Worm (Caenorhabditis elegans) whole organism, L1 larva: Measurements from ENCODE around the gene F10C2.3.

Experiments used
- F16B12.6 ChIP-seq: fragments of 150-350 bp; optimal IDR thresholded peaks from 2 replicates; lab custom pipeline; 2014; ENCODE audit warnings: missing biosample characterization, missing genetic modification characterization
- Y116A8C.19 ChIP-seq: sonication (generic microtip); optimal IDR thresholded peaks from 2 replicates; lab custom pipeline; 2016; ENCODE audit warnings: missing compliant biosample characterization, missing genetic modification characterization, borderline replicate concordance
- alr-1 ChIP-seq: fragments of 200-800 bp; sonication (Bioruptor generic); optimal IDR thresholded peaks from 2 replicates; lab custom pipeline; 2018; ENCODE audit warnings: borderline replicate concordance, mild to moderate bottlenecking, missing genetic modification characterization, missing compliant biosample characterization
- aly-2 ChIP-seq: fragments of 150-350 bp; optimal IDR thresholded peaks from 2 replicates; lab custom pipeline; 2014; ENCODE audit warnings: missing biosample characterization, missing genetic modification characterization
- ama-1 ChIP-seq: fragments of 150-350 bp; optimal IDR thresholded peaks from 2 replicates; lab custom pipeline; 2014
- blmp-1 ChIP-seq: fragments of 150-350 bp; optimal IDR thresholded peaks from 2 replicates; lab custom pipeline; 2014; ENCODE audit warnings: missing biosample characterization, missing genetic modification characterization
- ceh-8 ChIP-seq: fragments of 200-800 bp; sonication (Bioruptor generic); optimal IDR thresholded peaks from 2 replicates; lab custom pipeline; 2018; ENCODE audit warnings: mild to moderate bottlenecking, missing genetic modification characterization, moderate library complexity, missing compliant biosample characterization
- ceh-82 ChIP-seq, 3 experiments: fragments of 150-350 bp in 1 of 3; sonication (generic microtip) in 2 of 3; optimal IDR thresholded peaks; 2 replicates each; lab custom pipeline; 2014 to 2017; ENCODE audit warnings: missing biosample characterization in 3 of 3, missing genetic modification characterization in 3 of 3
- ceh-88 ChIP-seq: fragments of 200-800 bp; sonication (Bioruptor generic); IDR thresholded peaks from 2 replicates; pipeline ENCODE4 v1.3.6; 2022; ENCODE audit warnings: missing genetic modification characterization, missing compliant biosample characterization
- ceh-90 ChIP-seq: sonication (generic microtip); optimal IDR thresholded peaks from 2 replicates; lab custom pipeline; 2016; ENCODE audit warnings: missing genetic modification characterization, missing compliant biosample characterization
- dpl-1 ChIP-seq, 3 experiments: fragments of 150-350 bp in 2 of 3; sonication (generic microtip) in 1 of 3; optimal IDR thresholded peaks; 2 replicates each; lab custom pipeline; 2014 to 2017; ENCODE audit warnings: missing biosample characterization in 3 of 3, missing genetic modification characterization in 3 of 3, missing genetic modification reagents in 3 of 3
- efl-3 ChIP-seq: fragments of 200-800 bp; sonication (Bioruptor generic); optimal IDR thresholded peaks from 2 replicates; lab custom pipeline; 2018; ENCODE audit warnings: mild to moderate bottlenecking, missing genetic modification characterization, missing compliant biosample characterization
- egl-27 ChIP-seq, 2 experiments: fragments of 150-350 bp in 1 of 2; sonication (generic microtip); optimal IDR thresholded peaks; 3 replicates each; lab custom pipeline; 2017 to 2018; ENCODE audit warnings: missing biosample characterization in 2 of 2, missing genetic modification characterization in 2 of 2, missing genetic modification reagents in 2 of 2
- elt-2 ChIP-seq: sonication (generic microtip); optimal IDR thresholded peaks from 2 replicates; lab custom pipeline; 2016; ENCODE audit warnings: missing genetic modification characterization, mild to moderate bottlenecking, inconsistent platforms, missing compliant biosample characterization, missing genetic modification reagents
- elt-3 ChIP-seq, 6 experiments: fragments of 150-350 bp in 1 of 6; sonication (generic microtip); optimal IDR thresholded peaks; 2 replicates each; lab custom pipeline; 2017 to 2018; ENCODE audit warnings: missing biosample characterization in 6 of 6, missing genetic modification characterization in 6 of 6, inconsistent platforms in 1 of 6
- ets-5 ChIP-seq: fragments of 200-800 bp; sonication (Bioruptor generic); IDR thresholded peaks from 2 replicates; pipeline ENCODE4 v1.3.6; 2022; ENCODE audit warnings: missing genetic modification characterization, missing compliant biosample characterization
- fkh-10 ChIP-seq: sonication (generic microtip); optimal IDR thresholded peaks from 2 replicates; lab custom pipeline; 2017; ENCODE audit warnings: missing biosample characterization, missing genetic modification reagents, missing genetic modification characterization
- fkh-4 ChIP-seq: sonication (generic microtip); optimal IDR thresholded peaks from 2 replicates; lab custom pipeline; 2016; ENCODE audit warnings: missing compliant biosample characterization, missing genetic modification characterization, borderline replicate concordance
- fkh-8 ChIP-seq: sonication (generic microtip); optimal IDR thresholded peaks from 2 replicates; lab custom pipeline; 2016; ENCODE audit warnings: mild to moderate bottlenecking, missing genetic modification characterization, missing compliant biosample characterization
- fos-1 ChIP-seq: fragments of 150-350 bp; optimal IDR thresholded peaks from 2 replicates; lab custom pipeline; 2014; ENCODE audit warnings: missing biosample characterization, missing genetic modification characterization
- grh-1 ChIP-seq: fragments of 200-800 bp; sonication (Bioruptor generic); IDR thresholded peaks from 2 replicates; pipeline ENCODE4 v1.3.6; 2022; ENCODE audit warnings: missing genetic modification reagents, missing genetic modification characterization, missing compliant biosample characterization
- lin-13 ChIP-seq: fragments of 150-350 bp; optimal IDR thresholded peaks from 2 replicates; lab custom pipeline; 2014; ENCODE audit warnings: missing biosample characterization, missing genetic modification reagents, missing genetic modification characterization
- lin-14 ChIP-seq: fragments of 200-800 bp; sonication (Bioruptor generic); optimal IDR thresholded peaks from 2 replicates; lab custom pipeline; 2018; ENCODE audit warnings: mild to moderate bottlenecking, missing genetic modification characterization, moderate library complexity, missing compliant biosample characterization
- lin-15B ChIP-seq: fragments of 150-350 bp; sonication (generic microtip); optimal IDR thresholded peaks from 3 replicates; lab custom pipeline; 2014; ENCODE audit warnings: missing biosample characterization, missing genetic modification characterization
- lin-35 ChIP-seq, 2 experiments: fragments of 150-350 bp; optimal IDR thresholded peaks; 2 replicates each; lab custom pipeline; 2014; ENCODE audit warnings: missing biosample characterization in 2 of 2, missing genetic modification characterization in 2 of 2, missing genetic modification reagents in 2 of 2
- lsy-2 ChIP-seq, 2 experiments: fragments of 150-350 bp; optimal IDR thresholded peaks; 2 replicates each; lab custom pipeline; 2014; ENCODE audit warnings: missing biosample characterization in 2 of 2, missing genetic modification characterization in 2 of 2
- mdl-1 ChIP-seq, 2 experiments: fragments of 150-350 bp; optimal IDR thresholded peaks; 2 replicates each; lab custom pipeline; 2014 to 2017; ENCODE audit warnings: missing biosample characterization in 2 of 2, missing genetic modification characterization in 2 of 2, inconsistent platforms in 1 of 2
- nhr-20 ChIP-seq: sonication (generic microtip); optimal IDR thresholded peaks from 2 replicates; lab custom pipeline; 2016; ENCODE audit warnings: mild to moderate bottlenecking, missing genetic modification characterization, missing compliant biosample characterization
- nhr-237 ChIP-seq: fragments of 150-350 bp; optimal IDR thresholded peaks from 2 replicates; lab custom pipeline; 2014; ENCODE audit warnings: missing biosample characterization, missing genetic modification characterization
- nhr-47 ChIP-seq: sonication (generic microtip); optimal IDR thresholded peaks from 2 replicates; lab custom pipeline; 2016; ENCODE audit warnings: mild to moderate bottlenecking, missing genetic modification characterization, moderate library complexity, missing compliant biosample characterization
- nhr-71 ChIP-seq: sonication (generic microtip); optimal IDR thresholded peaks from 2 replicates; lab custom pipeline; 2016; ENCODE audit warnings: mild to moderate bottlenecking, missing genetic modification characterization, moderate library complexity, missing compliant biosample characterization
- nhr-85 ChIP-seq: sonication (generic microtip); peaks from one replicate; lab custom pipeline; 2016; ENCODE audit warnings: missing genetic modification characterization, inconsistent platforms, missing compliant biosample characterization
- nhr-90 ChIP-seq: sonication (generic microtip); optimal IDR thresholded peaks from 2 replicates; lab custom pipeline; 2016; ENCODE audit warnings: mild to moderate bottlenecking, missing genetic modification characterization, missing compliant biosample characterization; ENCODE audit not compliant: poor library complexity
- pag-3 ChIP-seq: sonication (generic microtip); optimal IDR thresholded peaks from 2 replicates; lab custom pipeline; 2017; ENCODE audit warnings: missing genetic modification characterization, mild to moderate bottlenecking, missing compliant biosample characterization, antibody characterized with exemption, borderline replicate concordance; ENCODE audit not compliant: insufficient read depth
- pax-3 ChIP-seq: fragments of 200-800 bp; sonication (Bioruptor generic); optimal IDR thresholded peaks from 2 replicates; lab custom pipeline; 2018; ENCODE audit warnings: mild to moderate bottlenecking, missing genetic modification characterization, moderate library complexity, missing compliant biosample characterization
- rnt-1 ChIP-seq: sonication (generic microtip); optimal IDR thresholded peaks from 2 replicates; lab custom pipeline; 2016; ENCODE audit warnings: mild to moderate bottlenecking, missing genetic modification characterization, moderate library complexity, missing compliant biosample characterization
- skn-1 ChIP-seq: fragments of 150-350 bp; optimal IDR thresholded peaks from 2 replicates; lab custom pipeline; 2014; ENCODE audit warnings: missing biosample characterization, missing genetic modification characterization
- snpc-4 ChIP-seq: fragments of 150-350 bp; optimal IDR thresholded peaks from 2 replicates; lab custom pipeline; 2014; ENCODE audit warnings: missing biosample characterization, missing genetic modification characterization
- sptf-1 ChIP-seq: fragments of 150-350 bp; optimal IDR thresholded peaks from 2 replicates; lab custom pipeline; 2014; ENCODE audit warnings: missing biosample characterization, missing genetic modification characterization
- swsn-7 ChIP-seq: sonication (generic microtip); optimal IDR thresholded peaks from 2 replicates; lab custom pipeline; 2016; ENCODE audit warnings: missing genetic modification characterization, missing compliant biosample characterization
- unc-130 ChIP-seq: fragments of 150-350 bp; optimal IDR thresholded peaks from 2 replicates; lab custom pipeline; 2017; ENCODE audit warnings: missing biosample characterization, missing genetic modification characterization, inconsistent platforms
- unc-62 ChIP-seq: fragments of 150-350 bp; optimal IDR thresholded peaks from 2 replicates; lab custom pipeline; 2014; ENCODE audit warnings: missing biosample characterization, missing genetic modification reagents, missing genetic modification characterization
- unc-86 ChIP-seq: sonication (generic microtip); optimal IDR thresholded peaks from 2 replicates; lab custom pipeline; 2016; ENCODE audit warnings: missing genetic modification characterization, missing compliant biosample characterization
- unc-98 ChIP-seq: fragments of 200-800 bp; sonication (Bioruptor generic); IDR thresholded peaks from 2 replicates; pipeline ENCODE4 v1.3.6; 2022; ENCODE audit warnings: missing genetic modification characterization, missing compliant biosample characterization
- vab-15 ChIP-seq: sonication (generic microtip); optimal IDR thresholded peaks from 2 replicates; lab custom pipeline; 2017; ENCODE audit warnings: missing genotype, mild to moderate bottlenecking, missing genetic modification characterization, missing compliant biosample characterization
- xbp-1 ChIP-seq: sonication (generic microtip); optimal IDR thresholded peaks from 2 replicates; lab custom pipeline; 2016; ENCODE audit warnings: missing genetic modification characterization, missing compliant biosample characterization
- zip-4 ChIP-seq: fragments of 200-800 bp; sonication (Bioruptor generic); optimal IDR thresholded peaks from 2 replicates; lab custom pipeline; 2018; ENCODE audit warnings: mild to moderate bottlenecking, missing genetic modification characterization, moderate library complexity, missing compliant biosample characterization

Gene F10C2.3

ce11 chrV:12038783-12039182, 18.7 kb downstream of the F10C2.3 start (continued):
- TF ChIP-seq nhr-47 (tag; lab: Kevin White, UChicago) (peak; percentile 46), xbp-1 (peak; percentile 22), pax-3 (tag; lab: Kevin White, UChicago) (peak; percentile 31), lin-35 (GFP tag; optimal IDR thresholded peaks at IDR 0.05; lab: Kevin White, UChicago) (peak in 1 of 2 experiments; percentile 54)

DNA sequence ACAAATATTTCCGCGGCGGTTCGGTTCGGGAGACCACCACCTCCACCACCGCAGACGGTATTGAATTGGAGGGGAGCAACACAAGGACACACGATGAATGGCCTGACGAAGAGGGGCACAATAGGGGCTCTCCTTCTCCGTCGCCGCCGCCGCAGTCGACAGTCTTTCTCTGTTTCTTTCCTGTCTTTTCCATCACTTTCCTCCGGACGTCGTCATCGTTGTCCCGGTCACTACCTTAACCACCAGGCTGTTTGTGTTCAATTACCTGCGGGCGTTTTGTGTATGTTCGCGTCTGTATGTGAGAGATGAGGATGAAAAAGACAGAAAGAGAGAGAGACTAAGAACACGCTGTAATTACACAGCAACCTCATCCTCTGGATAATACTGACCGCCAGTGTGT, 19.6 kb downstream of the F10C2.3 start:
- peak; percentile 34 for TF ChIP-seq nhr-85
- no peak for TF ChIP-seq unc-130 (tag; lab: Kevin White, UChicago)
- TF ChIP-seq ets-5 (GFP tag; lab: Robert Waterston, UW), result no peak
- TF ChIP-seq nhr-71 (tag; lab: Kevin White, UChicago), result no peak
- TF ChIP-seq lin-14 (GFP tag; lab: Kevin White, UChicago), result peak; percentile 29
- TF ChIP-seq blmp-1, result peak; percentile 28

- TF ChIP-seq alr-1 (tag; lab: Kevin White, UChicago) (no peak), ceh-82 (tag; optimal IDR thresholded peaks at IDR 0.05; lab: Kevin White, UChicago) (peak in 1 of 3 experiments; percentile 63), efl-3 (no peak), lin-35 (GFP tag; optimal IDR thresholded peaks at IDR 0.05; lab: Kevin White, UChicago) (peak; percentile 93 to 96), fkh-10 (GFP tag; lab: Kevin White, UChicago) (no peak), lin-13 (GFP tag; lab: Kevin White, UChicago) (no peak), ceh-90 (tag; lab: Kevin White, UChicago) (no peak), snpc-4 (tag; lab: Kevin White, UChicago) (peak; percentile 19), fos-1 (tag; lab: Kevin White, UChicago) (no peak), vab-15 (tag; lab: Kevin White, UChicago) (no peak), pag-3 (tag; lab: Kevin White, UChicago) (no peak), unc-62 (no peak), nhr-237 (no peak), F16B12.6 (tag; lab: Kevin White, UChicago) (peak; percentile 11), swsn-7 (peak; percentile 54), zip-4 (GFP tag; lab: Kevin White, UChicago) (no peak), lsy-2 (tag; optimal IDR thresholded peaks at IDR 0.05; lab: Kevin White, UChicago) (peak; percentile 63 to 84), rnt-1 (tag; lab: Kevin White, UChicago) (peak; percentile 50), lin-15B (tag; lab: Kevin White, UChicago) (peak; percentile 74), egl-27 (tag; optimal IDR thresholded peaks at IDR 0.05; lab: Kevin White, UChicago) (no peak), grh-1 (GFP tag; lab: Robert Waterston, UW) (no peak), nhr-90 (tag; lab: Kevin White, UChicago) (peak; percentile 27), dpl-1 (GFP tag; optimal IDR thresholded peaks at IDR 0.05; lab: Kevin White, UChicago) (peak; percentile 92 to 96 (median 94)), Y116A8C.19 (no peak), unc-86 (peak; percentile 48), mdl-1 (tag; optimal IDR thresholded peaks at IDR 0.05; lab: Kevin White, UChicago) (no peak), nhr-20 (tag; lab: Kevin White, UChicago) (peak; percentile 71), aly-2 (tag; lab: Kevin White, UChicago) (no peak), fkh-8 (tag; lab: Kevin White, UChicago) (peak; percentile 42), sptf-1 (tag; lab: Kevin White, UChicago) (no peak), unc-98 (no peak), lin-14 (GFP tag; lab: Kevin White, UChicago) (no peak), ceh-8 (no peak), elt-2 (tag; lab: Kevin White, UChicago) (no peak), fkh-4 (no peak), ceh-88 (GFP tag; lab: Robert Waterston, UW) (no peak), elt-3 (tag; optimal IDR thresholded peaks at IDR 0.05; lab: Kevin White, UChicago) (peak in 2 of 6 experiments; percentile 50 to 62), skn-1 (tag; lab: Kevin White, UChicago) (peak; percentile 58), ama-1 (no peak)
Observed at ce11 chrV:12040823-12041606, 20.9 kb downstream of the F10C2.3 start, which contains the start of the genes kup-1 and F10C2.4. TSS of gene kup-1 (minus strand) at chrV:12040873. TSS of gene F10C2.4 (plus strand) at chrV:12041556.
